Fruit fly (Drosophila melanogaster) whole organism, embryonic: ENCODE data around the gene ND-MNLL.

Experiments
- CG10147 ChIP-seq: fragments of 200-800 bp; sonication (Bioruptor generic); optimal IDR thresholded peaks from 2 replicates; lab custom pipeline; 2019; ENCODE audit warnings: missing biosample characterization, mild to moderate bottlenecking, missing genetic modification characterization, moderate library complexity
- CG10274 ChIP-seq: fragments of 200-800 bp; sonication (Bioruptor generic); optimal IDR thresholded peaks from 3 replicates; lab custom pipeline; 2017; ENCODE audit warnings: missing biosample characterization, mild to moderate bottlenecking, missing genetic modification characterization
- CG10543 ChIP-seq: fragments of 200-800 bp; sonication (Bioruptor generic); optimal IDR thresholded peaks from 3 replicates; lab custom pipeline; 2017; ENCODE audit warnings: missing biosample characterization, mild to moderate bottlenecking, missing genetic modification characterization, moderate library complexity
- CG11093 ChIP-seq: fragments of 200-800 bp; sonication (Bioruptor generic); IDR thresholded peaks from 3 replicates; pipeline ENCODE4 v1.3.6; 2022; ENCODE audit warnings: missing biosample characterization, missing genetic modification characterization
- CG11398 ChIP-seq: fragments of 200-800 bp; sonication (Bioruptor generic); optimal IDR thresholded peaks from 2 replicates; lab custom pipeline; 2016; ENCODE audit warnings: missing biosample characterization, missing genetic modification characterization
- CG12104 ChIP-seq: fragments of 200-800 bp; sonication (Bioruptor generic); optimal IDR thresholded peaks from 3 replicates; lab custom pipeline; 2016; ENCODE audit warnings: missing biosample characterization, missing genetic modification characterization
- CG13424 ChIP-seq: fragments of 200-800 bp; sonication (Bioruptor generic); optimal IDR thresholded peaks from 2 replicates; lab custom pipeline; 2019; ENCODE audit warnings: missing biosample characterization, mild to moderate bottlenecking, missing genetic modification characterization, moderate library complexity
- CG14441 ChIP-seq: fragments of 200-800 bp; sonication (Bioruptor generic); IDR thresholded peaks from 2 replicates; pipeline ENCODE4 v1.3.6; 2022; ENCODE audit warnings: missing biosample characterization, missing genetic modification characterization
- CG14965 ChIP-seq: fragments of 200-800 bp; sonication (Bioruptor generic); optimal IDR thresholded peaks from 2 replicates; lab custom pipeline; 2016; ENCODE audit warnings: missing biosample characterization, missing genetic modification characterization, borderline replicate concordance
- CG15011 ChIP-seq: fragments of 200-800 bp; sonication (Bioruptor generic); optimal IDR thresholded peaks from 3 replicates; lab custom pipeline; 2018; ENCODE audit warnings: missing biosample characterization, mild to moderate bottlenecking, missing genetic modification characterization
- CG1832 ChIP-seq: fragments of 200-800 bp; sonication (Bioruptor generic); optimal IDR thresholded peaks from 2 replicates; lab custom pipeline; 2017; ENCODE audit warnings: missing biosample characterization, mild to moderate bottlenecking, missing genetic modification characterization, inconsistent platforms
- CG18476 ChIP-seq: fragments of 200-800 bp; sonication (Bioruptor generic); optimal IDR thresholded peaks from 2 replicates; lab custom pipeline; 2016; ENCODE audit warnings: missing biosample characterization, mild to moderate bottlenecking, missing genetic modification characterization
- CG18764 ChIP-seq: fragments of 200-800 bp; sonication (Bioruptor generic); optimal IDR thresholded peaks from 3 replicates; lab custom pipeline; 2016; ENCODE audit warnings: missing biosample characterization, missing genetic modification characterization
- CG31441 ChIP-seq: fragments of 200-800 bp; sonication (Bioruptor generic); IDR thresholded peaks from 2 replicates; pipeline ENCODE4 v1.3.6; 2022; ENCODE audit warnings: missing biosample characterization, missing genetic modification characterization
- CG34224 ChIP-seq: fragments of 200-800 bp; sonication (Bioruptor generic); IDR thresholded peaks from 3 replicates; pipeline ENCODE4 v1.3.6; 2022; ENCODE audit warnings: missing biosample characterization, missing genetic modification characterization; ENCODE audit not compliant: partially characterized antibody
- CG3726 ChIP-seq: fragments of 200-800 bp; sonication (Bioruptor generic); IDR thresholded peaks from 3 replicates; pipeline ENCODE4, ENCODE4 v1.3.6; 2022; ENCODE audit warnings: missing biosample characterization, missing genetic modification characterization
- CG4360 ChIP-seq: fragments of 200-800 bp; sonication (Bioruptor generic); IDR thresholded peaks from 2 replicates; pipeline ENCODE4 v1.3.6; 2022; ENCODE audit warnings: missing biosample characterization, missing genetic modification characterization
- CG8290 ChIP-seq, 3 experiments: fragments of 200-800 bp; sonication (Bioruptor generic); optimal IDR thresholded peaks; 2 replicates each; lab custom pipeline; 2016 to 2019; ENCODE audit warnings: missing biosample characterization in 3 of 3, missing genetic modification characterization in 3 of 3, mild to moderate bottlenecking in 2 of 3, moderate library complexity in 1 of 3
- CG8359 ChIP-seq: fragments of 200-800 bp; sonication (Bioruptor generic); optimal IDR thresholded peaks from 2 replicates; lab custom pipeline; 2017; ENCODE audit warnings: missing biosample characterization, mild to moderate bottlenecking, missing genetic modification characterization, borderline replicate concordance
- CG9876 ChIP-seq: fragments of 200-800 bp; sonication (Bioruptor generic); optimal IDR thresholded peaks from 2 replicates; lab custom pipeline; 2016; ENCODE audit warnings: missing biosample characterization, missing genetic modification characterization
- CG9932 ChIP-seq: fragments of 200-800 bp; sonication (Bioruptor generic); IDR thresholded peaks from 2 replicates; pipeline ENCODE4 v1.3.6; 2022; ENCODE audit warnings: missing biosample characterization, missing genetic modification characterization
- CTCF ChIP-seq: fragments of 200-800 bp; sonication (Bioruptor generic); optimal IDR thresholded peaks from 2 replicates; lab custom pipeline; 2017; ENCODE audit warnings: missing biosample characterization, mild to moderate bottlenecking, missing genetic modification characterization, moderate library complexity
- Dip3 ChIP-seq: fragments of 200-800 bp; sonication (Bioruptor generic); optimal IDR thresholded peaks from 3 replicates; lab custom pipeline; 2016; ENCODE audit warnings: missing biosample characterization, missing genetic modification characterization
- Dll ChIP-seq: fragments of 200-800 bp; sonication (Bioruptor generic); IDR thresholded peaks from 4 replicates; pipeline ENCODE4 v1.3.6; 2022; ENCODE audit warnings: missing biosample characterization, missing genetic modification characterization; ENCODE audit not compliant: partially characterized antibody
- Doc2 ChIP-seq: fragments of 200-800 bp; sonication (Bioruptor generic); IDR thresholded peaks from 2 replicates; pipeline ENCODE4 v1.3.6; 2022; ENCODE audit warnings: missing biosample characterization, missing genetic modification characterization
- E2f2 ChIP-seq: fragments of 200-800 bp; sonication (Bioruptor generic); IDR thresholded peaks from 2 replicates; pipeline ENCODE4 v1.3.6; 2022; ENCODE audit warnings: missing biosample characterization, missing genetic modification characterization
- Eip74EF ChIP-seq, 2 experiments: fragments of 200-800 bp in 1 of 2; fragments of >200 bp in 1 of 2; sonication (Bioruptor generic) in 1 of 2; optimal IDR thresholded peaks; 2 replicates each; lab custom pipeline; 2017 to 2019; ENCODE audit warnings: missing biosample characterization in 2 of 2, missing genetic modification characterization in 2 of 2, mild to moderate bottlenecking in 1 of 2, moderate library complexity in 1 of 2
- Ets65A ChIP-seq: fragments of 200-800 bp; sonication (Bioruptor generic); peaks from one replicate; lab custom pipeline; 2016; ENCODE audit warnings: missing biosample characterization, missing genetic modification characterization
- Fer3 ChIP-seq: fragments of 200-800 bp; sonication (Bioruptor generic); optimal IDR thresholded peaks from 2 replicates; lab custom pipeline; 2018; ENCODE audit warnings: missing biosample characterization, mild to moderate bottlenecking, missing genetic modification characterization, moderate library complexity
- Hey ChIP-seq: fragments of 200-800 bp; sonication (Bioruptor generic); optimal IDR thresholded peaks from 3 replicates; lab custom pipeline; 2018; ENCODE audit warnings: missing biosample characterization, mild to moderate bottlenecking, missing genetic modification characterization
- Hmx ChIP-seq: fragments of 200-800 bp; sonication (Bioruptor generic); optimal IDR thresholded peaks from 2 replicates; lab custom pipeline; 2016; ENCODE audit warnings: missing biosample characterization, missing genetic modification characterization
- Hr51 ChIP-seq, 2 experiments: fragments of 200-800 bp; sonication (Bioruptor generic); optimal IDR thresholded peaks; 2 replicates in 1 of 2; 3 replicates in 1 of 2; lab custom pipeline; 2016 to 2018; ENCODE audit warnings: missing biosample characterization in 2 of 2, missing genetic modification characterization in 2 of 2, mild to moderate bottlenecking in 1 of 2, moderate library complexity in 1 of 2
- Mad ChIP-seq: fragments of 200-800 bp; sonication (Bioruptor generic); optimal IDR thresholded peaks from 2 replicates; lab custom pipeline; 2016; ENCODE audit warnings: missing biosample characterization, missing genetic modification characterization
- NC2α ChIP-seq: fragments of 200-800 bp; sonication (Bioruptor generic); optimal IDR thresholded peaks from 2 replicates; lab custom pipeline; 2016; ENCODE audit warnings: missing biosample characterization, missing genetic modification characterization
- NFAT ChIP-seq: fragments of 200-800 bp; sonication (Bioruptor generic); IDR thresholded peaks from 2 replicates; pipeline ENCODE4 v1.3.6; 2022; ENCODE audit warnings: missing biosample characterization, missing genetic modification characterization
- Ptx1 ChIP-seq: fragments of 200-800 bp; sonication (Bioruptor generic); IDR thresholded peaks from 2 replicates; pipeline ENCODE4 v1.3.6; 2022; ENCODE audit warnings: missing biosample characterization, missing genetic modification characterization
- Sry-δ ChIP-seq: fragments of 200-800 bp; sonication (Bioruptor generic); optimal IDR thresholded peaks from 2 replicates; lab custom pipeline; 2016; ENCODE audit warnings: missing biosample characterization, missing genetic modification characterization
- bsh ChIP-seq, 2 experiments: fragments of 200-800 bp; sonication (Bioruptor generic); optimal IDR thresholded peaks; 2 replicates each; lab custom pipeline; 2017 to 2018; ENCODE audit warnings: mild to moderate bottlenecking in 2 of 2, missing biosample characterization in 2 of 2, missing genetic modification characterization in 2 of 2, moderate library complexity in 1 of 2
- cato ChIP-seq: fragments of 200-800 bp; sonication (Bioruptor generic); optimal IDR thresholded peaks from 2 replicates; lab custom pipeline; 2016; ENCODE audit warnings: missing biosample characterization, missing genetic modification characterization, borderline replicate concordance
- croc ChIP-seq: fragments of 200-800 bp; sonication (Bioruptor generic); conservative IDR thresholded peaks from 3 replicates; pipeline ENCODE4 v1.3.6; 2022; ENCODE audit warnings: missing biosample characterization, missing genetic modification characterization
- dimm ChIP-seq: fragments of 200-800 bp; sonication (Bioruptor generic); IDR thresholded peaks from 2 replicates; pipeline ENCODE4 v1.3.6; 2022; ENCODE audit warnings: missing biosample characterization, missing genetic modification characterization
- ftz-f1 ChIP-seq: fragments of 200-800 bp; sonication (Bioruptor generic); optimal IDR thresholded peaks from 2 replicates; lab custom pipeline; 2016; ENCODE audit warnings: missing biosample characterization, missing genetic modification characterization
- jumu ChIP-seq: fragments of 200-800 bp; sonication (Bioruptor generic); optimal IDR thresholded peaks from 3 replicates; lab custom pipeline; 2016; ENCODE audit warnings: missing biosample characterization, missing genetic modification characterization
- maf-S ChIP-seq: fragments of 200-800 bp; sonication (Bioruptor generic); optimal IDR thresholded peaks from 2 replicates; lab custom pipeline; 2016; ENCODE audit warnings: missing biosample characterization, missing genetic modification characterization
- mam ChIP-seq: fragments of 200-800 bp; sonication (Bioruptor generic); optimal IDR thresholded peaks from 3 replicates; lab custom pipeline; 2016; ENCODE audit warnings: missing biosample characterization, missing genetic modification characterization
- p53 ChIP-seq: fragments of 200-800 bp; sonication (Bioruptor generic); optimal IDR thresholded peaks from 2 replicates; lab custom pipeline; 2016; ENCODE audit warnings: missing biosample characterization, missing genetic modification characterization
- salm ChIP-seq: fragments of 200-800 bp; sonication (Bioruptor generic); optimal IDR thresholded peaks from 2 replicates; lab custom pipeline; 2018; ENCODE audit warnings: missing biosample characterization, mild to moderate bottlenecking, missing genetic modification characterization
- so ChIP-seq: fragments of 200-800 bp; sonication (Bioruptor generic); IDR thresholded peaks from 3 replicates; pipeline ENCODE4 v1.3.6; 2022; ENCODE audit warnings: missing biosample characterization, missing genetic modification characterization
- usp ChIP-seq: fragments of >200 bp; optimal IDR thresholded peaks from 2 replicates; lab custom pipeline; 2017; ENCODE audit warnings: missing biosample characterization, missing genetic modification characterization

Gene ND-MNLL

dm6 chrX:7933210-7933915 is 39.8 kb upstream of the ND-MNLL start, which contains the start of the genes Dhdds and RpS14a (continued):
- TF ChIP-seq NFAT (peak; percentile 33; the same call in 1 of the 2 replicates), Doc2 (GFP tag; lab: Robert Waterston, UW) (no peak), maf-S (peak; percentile 18), jumu (GFP tag; lab: Kevin White, UChicago) (peak; percentile 24), Hr51 (GFP tag; optimal IDR thresholded peaks at IDR 0.05; lab: Kevin White, UChicago) (peak; percentile 43 to 54), Ptx1 (GFP tag; lab: Robert Waterston, UW) (no peak), CG10147 (GFP tag; lab: Kevin White, UChicago) (peak; percentile 72), Mad (GFP tag; lab: Kevin White, UChicago) (peak; percentile 5), CG8290 (GFP tag; optimal IDR thresholded peaks at IDR 0.05; lab: Kevin White, UChicago) (peak; percentile 56), CG8290 (tag; optimal IDR thresholded peaks at IDR 0.05; lab: Kevin White, UChicago) (peak; percentile 17 to 35), CG18476 (GFP tag; lab: Kevin White, UChicago) (peak; percentile 44), CG10274 (GFP tag; lab: Kevin White, UChicago) (peak; percentile 33), so (GFP tag; lab: Robert Waterston, UW) (no peak), CG1832 (GFP tag; lab: Kevin White, UChicago) (no peak), CG11093 (GFP tag; lab: Robert Waterston, UW) (no peak), CG13424 (tag; lab: Kevin White, UChicago) (peak; percentile 15), CG3726 (GFP tag; lab: Robert Waterston, UW) (no peak), salm (tag; lab: Kevin White, UChicago) (peak; percentile 56), croc (GFP tag; lab: Robert Waterston, UW) (no peak), E2f2 (GFP tag; lab: Robert Waterston, UW) (peak; percentile 58; the same call in 1 of the 2 replicates), CG10543 (GFP tag; lab: Kevin White, UChicago) (peak; percentile 65), CG14965 (GFP tag; lab: Kevin White, UChicago) (no peak), CTCF (GFP tag; lab: Kevin White, UChicago) (peak; percentile 37), CG14441 (GFP tag; lab: Robert Waterston, UW) (0 out of 2 replicates have a peak, but pooled peaks have one; percentile 7), usp (no peak), p53 (no peak), CG4360 (GFP tag; lab: Robert Waterston, UW) (no peak), Dip3 (GFP tag; lab: Kevin White, UChicago) (no peak), ftz-f1 (GFP tag; lab: Kevin White, UChicago) (no peak), CG9932 (GFP tag; lab: Robert Waterston, UW) (no peak), Fer3 (tag; lab: Kevin White, UChicago) (peak; percentile 24), Hmx (GFP tag; lab: Kevin White, UChicago) (no peak), mam (peak; percentile 35), CG8359 (GFP tag; lab: Kevin White, UChicago) (peak; percentile 6), dimm (GFP tag; lab: Robert Waterston, UW) (no peak), Dll (peak; percentile 84), Ets65A (peak; percentile 96), NC2α (GFP tag; lab: Kevin White, UChicago) (peak; percentile 32), CG34224 (GFP tag; lab: Robert Waterston, UW) (peak; percentile 67; the same call in 2 of the 3 replicates), cato (peak; percentile 43), CG11398 (GFP tag; lab: Kevin White, UChicago) (peak; percentile 25), CG12104 (peak; percentile 82), CG31441 (GFP tag; lab: Robert Waterston, UW) (peak; percentile 69; the same call in 1 of the 2 replicates), bsh (GFP tag; optimal IDR thresholded peaks at IDR 0.05; lab: Kevin White, UChicago) (peak in 1 of 2 experiments; percentile 25), CG15011 (GFP tag; lab: Kevin White, UChicago) (peak; percentile 49), CG9876 (peak; percentile 41), Sry-δ (peak; percentile 77), Eip74EF (GFP tag; optimal IDR thresholded peaks at IDR 0.05; lab: Kevin White, UChicago) (peak in 1 of 2 experiments; percentile 34), CG18764 (GFP tag; lab: Kevin White, UChicago) (peak; percentile 25), Hey (tag; lab: Kevin White, UChicago) (no peak)
